Fruit fly (Drosophila melanogaster) whole organism, embryonic: ENCODE measurements around the gene CG8526.

Experiments used
- ATbp ChIP-seq: fragments of 200-800 bp; sonication (Bioruptor generic); optimal IDR thresholded peaks from 2 replicates; lab custom pipeline; 2017; ENCODE audit warnings: missing biosample characterization, mild to moderate bottlenecking, missing genetic modification characterization, missing genetic modification reagents
- CG14441 ChIP-seq: fragments of 200-800 bp; sonication (Bioruptor generic); IDR thresholded peaks from 2 replicates; pipeline ENCODE4 v1.3.6; 2022; ENCODE audit warnings: missing biosample characterization, missing genetic modification characterization
- CG17829 ChIP-seq: fragments of 200-800 bp; optimal IDR thresholded peaks from 2 replicates; lab custom pipeline; 2019; ENCODE audit warnings: missing biosample characterization, mild to moderate bottlenecking, missing genetic modification characterization, moderate library complexity
- CG6683 ChIP-seq: fragments of 200-800 bp; sonication (Bioruptor generic); optimal IDR thresholded peaks from 2 replicates; lab custom pipeline; 2017; ENCODE audit warnings: missing biosample characterization, mild to moderate bottlenecking, missing genetic modification characterization, missing genetic modification reagents
- Med ChIP-seq: fragments of 200-800 bp; sonication (Bioruptor generic); peaks from one replicate; lab custom pipeline; 2016; ENCODE audit warnings: missing biosample characterization, missing genetic modification characterization, mild to moderate bottlenecking, inconsistent platforms, moderate library complexity
- br ChIP-seq: fragments of >200 bp; optimal IDR thresholded peaks from 2 replicates; lab custom pipeline; 2017
- crc ChIP-seq: fragments of 200-800 bp; sonication (Bioruptor generic); optimal IDR thresholded peaks from 2 replicates; lab custom pipeline; 2016; ENCODE audit warnings: missing biosample characterization, missing genetic modification characterization
- cwo ChIP-seq: fragments of 200-800 bp; sonication (Bioruptor generic); optimal IDR thresholded peaks from 3 replicates; lab custom pipeline; 2017; ENCODE audit warnings: missing biosample characterization, missing genetic modification characterization, mild to moderate bottlenecking, moderate library complexity, missing genetic modification reagents
- exex ChIP-seq: fragments of 200-800 bp; sonication (Bioruptor generic); optimal IDR thresholded peaks from 4 replicates; lab custom pipeline; 2018; ENCODE audit warnings: missing biosample characterization, mild to moderate bottlenecking, missing genetic modification characterization, moderate library complexity
- ham ChIP-seq: fragments of 200-800 bp; sonication (Bioruptor generic); IDR thresholded peaks from 2 replicates; pipeline ENCODE4 v1.3.6; 2022; ENCODE audit warnings: missing biosample characterization, missing genetic modification characterization
- sd ChIP-seq: fragments of 200-800 bp; sonication (Bioruptor generic); optimal IDR thresholded peaks from 3 replicates; lab custom pipeline; 2018; ENCODE audit warnings: missing biosample characterization, mild to moderate bottlenecking, missing genetic modification characterization, moderate library complexity
- tll ChIP-seq, 2 experiments: fragments of 200-800 bp in 1 of 2; fragments of >200 bp in 1 of 2; sonication (Bioruptor generic) in 1 of 2; optimal IDR thresholded peaks; 2 replicates each; lab custom pipeline; 2017 to 2019; ENCODE audit warnings: missing biosample characterization in 2 of 2, missing genetic modification characterization in 2 of 2, mild to moderate bottlenecking in 1 of 2, moderate library complexity in 1 of 2

- TF ChIP-seq ATbp (GFP tag; lab: Kevin White, UChicago) (no peak), Med (GFP tag; lab: Kevin White, UChicago) (peak; percentile 85), CG17829 (tag; lab: Kevin White, UChicago) (peak; percentile 54), CG14441 (GFP tag; lab: Robert Waterston, UW) (0 out of 2 replicates have a peak, but pooled peaks have one; percentile 17), exex (tag; lab: Kevin White, UChicago) (no peak), sd (tag; lab: Kevin White, UChicago) (no peak), tll (GFP tag; optimal IDR thresholded peaks at IDR 0.05; lab: Kevin White, UChicago) (peak in 1 of 2 experiments; percentile 47), CG6683 (GFP tag; lab: Kevin White, UChicago) (no peak), ham (GFP tag; lab: Robert Waterston, UW) (no peak), cwo (no peak), br (lab: Kevin White, UChicago) (no peak), crc (no peak)
Observed at dm6 chr3R:9791177-9791806, 9.8 kb upstream of the CG8526 start, which contains the start of the genes CG12945 and CG8507.
